Worm (Caenorhabditis elegans) whole organism, midembryonic: ENCODE data around the gene Y27F2A.8.

Source experiments
- T22C8.4 ChIP-seq: fragments of 200-800 bp; sonication (Bioruptor generic); IDR thresholded peaks from 2 replicates; pipeline ENCODE4 v1.3.6; 2022; ENCODE audit warnings: missing genetic modification characterization, missing compliant biosample characterization
- cog-1 ChIP-seq: sonication (generic microtip); optimal IDR thresholded peaks from 2 replicates; lab custom pipeline; 2016; ENCODE audit warnings: missing genetic modification characterization, missing compliant biosample characterization
- flt-1 ChIP-seq: fragments of 200-800 bp; sonication (Bioruptor generic); IDR thresholded peaks from 2 replicates; pipeline ENCODE4 v1.3.6; 2022; ENCODE audit warnings: missing genetic modification characterization, missing compliant biosample characterization
- klf-2 ChIP-seq: fragments of 200-800 bp; sonication (Bioruptor generic); conservative IDR thresholded peaks from 2 replicates; pipeline ENCODE4 v1.3.6; 2022; ENCODE audit warnings: missing genetic modification reagents, missing genetic modification characterization, missing compliant biosample characterization
- med-1 ChIP-seq: sonication (generic microtip); optimal IDR thresholded peaks from 2 replicates; lab custom pipeline; 2017; ENCODE audit warnings: missing genetic modification characterization, mild to moderate bottlenecking, missing compliant biosample characterization, antibody characterized with exemption, missing genetic modification reagents; ENCODE audit not compliant: insufficient read depth
- tab-1 ChIP-seq: fragments of 200-800 bp; sonication (Bioruptor generic); IDR thresholded peaks from 2 replicates; pipeline ENCODE4 v1.3.6; 2022; ENCODE audit warnings: missing genetic modification characterization, missing compliant biosample characterization
- ztf-23 ChIP-seq: fragments of 200-800 bp; sonication (Bioruptor generic); IDR thresholded peaks from 2 replicates; pipeline ENCODE4 v1.3.6; 2022; ENCODE audit warnings: missing genetic modification reagents, missing genetic modification characterization, missing compliant biosample characterization
- ztf-29 ChIP-seq: fragments of 200-800 bp; sonication (Bioruptor generic); IDR thresholded peaks from 2 replicates; pipeline ENCODE4 v1.3.6; 2022; ENCODE audit warnings: missing genetic modification reagents, missing genetic modification characterization, missing compliant biosample characterization

- TF ChIP-seq cog-1 (tag; lab: Kevin White, UChicago): no peak
- TF ChIP-seq klf-2: no peak
- TF ChIP-seq T22C8.4 (GFP tag; lab: Robert Waterston, UW): no peak
- no peak for TF ChIP-seq ztf-29 (GFP tag; lab: Robert Waterston, UW)
- no peak for TF ChIP-seq flt-1 (GFP tag; lab: Robert Waterston, UW)
- TF ChIP-seq ztf-23 (GFP tag; lab: Robert Waterston, UW): no peak
- TF ChIP-seq tab-1 (GFP tag; lab: Robert Waterston, UW): no peak
- no peak for TF ChIP-seq med-1 (GFP tag; lab: Kevin White, UChicago)
These were observed 32.0 kb upstream of the Y27F2A.8 start, which contains the start of the genes T10D4.14 and T10D4.19 for ce11 chrII:3151615-3152014.
